Worm (Caenorhabditis elegans): ENCODE results near the gene T28F3.5.

ce11 chrIV:17281060-17282021 lies 13.2 kb upstream of the T28F3.5 start:
- TF ChIP-seq dpl-1 (GFP tag; optimal IDR thresholded peaks at IDR 0.05) (peak; percentile 55), madf-9 (GFP tag; conservative IDR thresholded peaks at IDR 0.05) (no peak; the same call in 1 of the 2 replicates)
